Worm (Caenorhabditis elegans) whole organism, late embryonic: ENCODE results near the gene R10E9.4.
A peak's percentile ranks its signal among the peaks of the same experiment; 100 is the strongest.

Experiments used
- K02D7.2 ChIP-seq: sonication (generic microtip); optimal IDR thresholded peaks from 2 replicates; lab custom pipeline; 2017; ENCODE audit warnings: mild to moderate bottlenecking, missing genetic modification characterization, missing compliant biosample characterization
- ahr-1 ChIP-seq: sonication (generic microtip); optimal IDR thresholded peaks from 2 replicates; lab custom pipeline; 2016; ENCODE audit warnings: missing genetic modification characterization, missing compliant biosample characterization
- ama-1 ChIP-seq: fragments of 150-350 bp; optimal IDR thresholded peaks from 2 replicates; lab custom pipeline; 2014
- ceh-14 ChIP-seq: sonication (generic microtip); optimal IDR thresholded peaks from 2 replicates; lab custom pipeline; 2016; ENCODE audit warnings: missing genotype, missing genetic modification characterization, missing compliant biosample characterization
- ceh-18 ChIP-seq: sonication (generic microtip); optimal IDR thresholded peaks from 2 replicates; lab custom pipeline; 2016; ENCODE audit warnings: missing genetic modification characterization, missing compliant biosample characterization
- ceh-22 ChIP-seq: sonication (generic microtip); optimal IDR thresholded peaks from 2 replicates; lab custom pipeline; 2017; ENCODE audit warnings: missing biosample characterization, missing genetic modification characterization
- ceh-24 ChIP-seq: sonication (generic microtip); optimal IDR thresholded peaks from 2 replicates; lab custom pipeline; 2016; ENCODE audit warnings: mild to moderate bottlenecking, missing genetic modification characterization, missing compliant biosample characterization
- ceh-31 ChIP-seq: sonication (generic microtip); optimal IDR thresholded peaks from 2 replicates; lab custom pipeline; 2016; ENCODE audit warnings: missing genetic modification characterization, missing compliant biosample characterization
- ceh-45 ChIP-seq: fragments of 200-800 bp; sonication (Bioruptor generic); IDR thresholded peaks from 2 replicates; pipeline ENCODE4 v1.3.6; 2022; ENCODE audit warnings: missing genetic modification reagents, missing genetic modification characterization, missing compliant biosample characterization
- ceh-48 ChIP-seq: sonication (generic microtip); optimal IDR thresholded peaks from 2 replicates; lab custom pipeline; 2016; ENCODE audit warnings: missing genetic modification characterization, inconsistent platforms, missing compliant biosample characterization
- dve-1 ChIP-seq: sonication (generic microtip); optimal IDR thresholded peaks from 2 replicates; lab custom pipeline; 2017; ENCODE audit warnings: antibody characterized with exemption, mild to moderate bottlenecking, missing genetic modification characterization, missing compliant biosample characterization
- elt-2 ChIP-seq: sonication (generic microtip); optimal IDR thresholded peaks from 2 replicates; lab custom pipeline; 2016; ENCODE audit warnings: missing genetic modification reagents, missing genetic modification characterization, missing compliant biosample characterization
- fax-1 ChIP-seq: sonication (generic microtip); optimal IDR thresholded peaks from 2 replicates; lab custom pipeline; 2016; ENCODE audit warnings: missing genotype, missing genetic modification characterization, missing compliant biosample characterization
- hlh-13 ChIP-seq: fragments of 200-800 bp; sonication (Bioruptor generic); optimal IDR thresholded peaks from 2 replicates; lab custom pipeline; 2018; ENCODE audit warnings: mild to moderate bottlenecking, missing genetic modification characterization, missing compliant biosample characterization
- hlh-15 ChIP-seq: sonication (generic microtip); optimal IDR thresholded peaks from 2 replicates; lab custom pipeline; 2016; ENCODE audit warnings: missing genetic modification characterization, missing compliant biosample characterization
- hlh-8 ChIP-seq: sonication (generic microtip); optimal IDR thresholded peaks from 2 replicates; lab custom pipeline; 2016; ENCODE audit warnings: missing genotype, missing genetic modification characterization, missing compliant biosample characterization
- lin-11 ChIP-seq: fragments of 200-800 bp; sonication (Bioruptor generic); optimal IDR thresholded peaks from 2 replicates; lab custom pipeline; 2018; ENCODE audit warnings: mild to moderate bottlenecking, missing genetic modification characterization, missing compliant biosample characterization
- mec-3 ChIP-seq: sonication (generic microtip); optimal IDR thresholded peaks from 2 replicates; lab custom pipeline; 2016; ENCODE audit warnings: borderline replicate concordance, missing genetic modification characterization, missing compliant biosample characterization
- nhr-232 ChIP-seq: sonication (generic microtip); optimal IDR thresholded peaks from 2 replicates; lab custom pipeline; 2016; ENCODE audit warnings: missing genetic modification characterization, missing compliant biosample characterization
- odd-2 ChIP-seq: sonication (generic microtip); optimal IDR thresholded peaks from 2 replicates; lab custom pipeline; 2017; ENCODE audit warnings: antibody characterized with exemption, mild to moderate bottlenecking, missing genetic modification characterization, missing compliant biosample characterization
- pag-3 ChIP-seq: sonication (generic microtip); optimal IDR thresholded peaks from 2 replicates; lab custom pipeline; 2016; ENCODE audit warnings: missing compliant biosample characterization, missing genetic modification characterization, borderline replicate concordance
- pat-9 ChIP-seq: fragments of 200-800 bp; sonication (Bioruptor generic); optimal IDR thresholded peaks from 2 replicates; lab custom pipeline; 2018; ENCODE audit warnings: mild to moderate bottlenecking, missing genetic modification characterization, moderate library complexity, missing compliant biosample characterization
- pha-2 ChIP-seq: sonication (generic microtip); optimal IDR thresholded peaks from 2 replicates; lab custom pipeline; 2017; ENCODE audit warnings: mild to moderate bottlenecking, missing genetic modification characterization, missing compliant biosample characterization
- pros-1 ChIP-seq: fragments of 150-350 bp; optimal IDR thresholded peaks from 2 replicates; lab custom pipeline; 2014; ENCODE audit warnings: missing biosample characterization, missing genetic modification reagents, missing genetic modification characterization
- rnt-1 ChIP-seq: sonication (generic microtip); optimal IDR thresholded peaks from 2 replicates; lab custom pipeline; 2016; ENCODE audit warnings: missing genetic modification characterization, missing compliant biosample characterization
- sox-2 ChIP-seq: fragments of 200-800 bp; sonication (Bioruptor generic); IDR thresholded peaks from 2 replicates; pipeline ENCODE4 v1.3.6; 2022; ENCODE audit warnings: missing genetic modification reagents, missing genetic modification characterization, missing compliant biosample characterization
- sox-4 ChIP-seq: sonication (generic microtip); optimal IDR thresholded peaks from 2 replicates; lab custom pipeline; 2017; ENCODE audit warnings: mild to moderate bottlenecking, missing genetic modification characterization, inconsistent platforms, missing compliant biosample characterization
- syd-9 ChIP-seq: sonication (generic microtip); optimal IDR thresholded peaks from 2 replicates; lab custom pipeline; 2016; ENCODE audit warnings: mild to moderate bottlenecking, missing genetic modification characterization, moderate library complexity, missing compliant biosample characterization
- tbx-7 ChIP-seq: sonication (generic microtip); optimal IDR thresholded peaks from 2 replicates; lab custom pipeline; 2016; ENCODE audit warnings: missing genotype, missing genetic modification characterization, missing compliant biosample characterization
- unc-42 ChIP-seq: sonication (generic microtip); optimal IDR thresholded peaks from 2 replicates; lab custom pipeline; 2016; ENCODE audit warnings: missing genotype, missing genetic modification characterization, missing compliant biosample characterization
- unc-86 ChIP-seq: sonication (generic microtip); optimal IDR thresholded peaks from 2 replicates; lab custom pipeline; 2016; ENCODE audit warnings: missing genetic modification characterization, missing compliant biosample characterization
- zip-5 ChIP-seq: sonication (generic microtip); optimal IDR thresholded peaks from 2 replicates; lab custom pipeline; 2016; ENCODE audit warnings: missing genetic modification characterization, missing compliant biosample characterization

The R10E9.4 gene

ce11 chrIII:3957850-3958249 lies 14.7 kb downstream of the R10E9.4 start:
- TF ChIP-seq sox-4 (tag; lab: Kevin White, UChicago), result no peak

- no peak for TF ChIP-seq mec-3 (tag; lab: Kevin White, UChicago)
- no peak for TF ChIP-seq nhr-232 (tag; lab: Kevin White, UChicago)
- no peak for TF ChIP-seq ahr-1 (tag; lab: Kevin White, UChicago)
- TF ChIP-seq elt-2 (tag; lab: Kevin White, UChicago), result no peak
- TF ChIP-seq sox-2 (GFP tag; lab: Robert Waterston, UW), result no peak
- no peak for TF ChIP-seq hlh-8
- no peak for TF ChIP-seq dve-1
- TF ChIP-seq ceh-24 (tag; lab: Kevin White, UChicago), result no peak
- TF ChIP-seq tbx-7 (tag; lab: Kevin White, UChicago), result no peak
- no peak for TF ChIP-seq rnt-1 (tag; lab: Kevin White, UChicago)
- no peak for TF ChIP-seq ceh-22
- no peak for TF ChIP-seq hlh-13 (GFP tag; lab: Kevin White, UChicago)
- TF ChIP-seq ceh-18, result no peak
- no peak for TF ChIP-seq pag-3 (tag; lab: Kevin White, UChicago)
- no peak for TF ChIP-seq ceh-45 (GFP tag; lab: Robert Waterston, UW)
- no peak for TF ChIP-seq zip-5
- no peak for TF ChIP-seq K02D7.2 (tag; lab: Kevin White, UChicago)
- TF ChIP-seq ceh-14 (tag; lab: Kevin White, UChicago), result no peak
Measured at ce11 chrIII:3957119-3957739, 15.4 kb downstream of the R10E9.4 start.

- TF ChIP-seq unc-42 (tag; lab: Kevin White, UChicago), result peak; percentile 65
- no peak for TF ChIP-seq hlh-15 (tag; lab: Kevin White, UChicago)
Measured at ce11 chrIII:3956293-3956692, 16.3 kb downstream of the R10E9.4 start, which contains the start of gene F37A8.5. F37A8.5 (plus strand) TSS chrIII:3956624.

- TF ChIP-seq lin-11 (no peak), syd-9 (tag; lab: Kevin White, UChicago) (no peak), pat-9 (tag; lab: Kevin White, UChicago) (no peak)
Measured at ce11 chrIII:3955674-3956073, 16.9 kb downstream of the R10E9.4 start.

ce11 chrIII:3954828-3955227 lies 17.8 kb downstream of the R10E9.4 start:
- TF ChIP-seq nhr-232 (tag; lab: Kevin White, UChicago) (no peak), unc-42 (tag; lab: Kevin White, UChicago) (no peak), unc-86 (tag; lab: Kevin White, UChicago) (no peak), elt-2 (tag; lab: Kevin White, UChicago) (no peak), odd-2 (tag; lab: Kevin White, UChicago) (no peak), hlh-8 (no peak), ceh-14 (tag; lab: Kevin White, UChicago) (no peak), pag-3 (tag; lab: Kevin White, UChicago) (no peak), fax-1 (tag; lab: Kevin White, UChicago) (no peak), syd-9 (tag; lab: Kevin White, UChicago) (no peak), ceh-48 (tag; lab: Kevin White, UChicago) (no peak), pros-1 (no peak), ama-1 (lab: Kevin White, UChicago) (no peak), ceh-31 (tag; lab: Kevin White, UChicago) (no peak), hlh-13 (GFP tag; lab: Kevin White, UChicago) (no peak), pat-9 (tag; lab: Kevin White, UChicago) (no peak), pha-2 (tag; lab: Kevin White, UChicago) (no peak), zip-5 (no peak), ceh-22 (no peak)
